Fruit fly (Drosophila melanogaster) whole organism, embryonic: ENCODE measurements around the gene Hf.
A peak's percentile ranks its signal among the peaks of the same experiment; 100 is the strongest.

Source experiments
- Atf6 ChIP-seq: fragments of 200-800 bp; sonication (Bioruptor generic); IDR thresholded peaks from 2 replicates; pipeline ENCODE4 v1.3.6; 2022; ENCODE audit warnings: missing biosample characterization, missing genetic modification characterization
- BtbVII ChIP-seq: fragments of 200-800 bp; sonication (Bioruptor generic); optimal IDR thresholded peaks from 3 replicates; lab custom pipeline; 2017; ENCODE audit warnings: missing biosample characterization, mild to moderate bottlenecking, missing genetic modification characterization
- CG10209 ChIP-seq: fragments of 200-800 bp; sonication (Bioruptor generic); optimal IDR thresholded peaks from 3 replicates; lab custom pipeline; 2017; ENCODE audit warnings: missing biosample characterization, mild to moderate bottlenecking, missing genetic modification characterization, missing genetic modification reagents
- CG10431 ChIP-seq: fragments of 200-800 bp; sonication (Bioruptor generic); optimal IDR thresholded peaks from 3 replicates; lab custom pipeline; 2018; ENCODE audit warnings: missing biosample characterization, mild to moderate bottlenecking, missing genetic modification characterization
- CG10462 ChIP-seq: fragments of 200-800 bp; sonication (Bioruptor generic); optimal IDR thresholded peaks from 2 replicates; lab custom pipeline; 2016; ENCODE audit warnings: missing biosample characterization, missing genetic modification characterization
- CG10565 ChIP-seq: fragments of 200-800 bp; sonication (Bioruptor generic); optimal IDR thresholded peaks from 3 replicates; lab custom pipeline; 2016; ENCODE audit warnings: missing biosample characterization, mild to moderate bottlenecking, missing genetic modification characterization
- CG12155 ChIP-seq: fragments of 200-800 bp; sonication (Bioruptor generic); optimal IDR thresholded peaks from 3 replicates; lab custom pipeline; 2016; ENCODE audit warnings: missing biosample characterization, missing genetic modification characterization
- CG12391 ChIP-seq: fragments of 200-800 bp; sonication (Bioruptor generic); optimal IDR thresholded peaks from 3 replicates; lab custom pipeline; 2018; ENCODE audit warnings: missing biosample characterization, mild to moderate bottlenecking, missing genetic modification characterization, moderate library complexity
- CG13624 ChIP-seq: fragments of 200-800 bp; sonication (Bioruptor generic); optimal IDR thresholded peaks from 2 replicates; lab custom pipeline; 2016; ENCODE audit warnings: missing biosample characterization, missing genetic modification characterization
- CG14860 ChIP-seq: fragments of 200-800 bp; sonication (Bioruptor generic); IDR thresholded peaks from 3 replicates; pipeline ENCODE4 v1.3.6; 2022; ENCODE audit warnings: missing biosample characterization, missing genetic modification characterization; ENCODE audit not compliant: partially characterized antibody
- CG15011 ChIP-seq: fragments of 200-800 bp; sonication (Bioruptor generic); optimal IDR thresholded peaks from 3 replicates; lab custom pipeline; 2018; ENCODE audit warnings: missing biosample characterization, mild to moderate bottlenecking, missing genetic modification characterization
- CG2875 ChIP-seq: fragments of 200-800 bp; sonication (Bioruptor generic); optimal IDR thresholded peaks from 2 replicates; lab custom pipeline; 2017; ENCODE audit warnings: missing biosample characterization, mild to moderate bottlenecking, missing genetic modification characterization, missing genetic modification reagents
- CG30403 ChIP-seq: fragments of 200-800 bp; sonication (Bioruptor generic); optimal IDR thresholded peaks from 3 replicates; lab custom pipeline; 2016; ENCODE audit warnings: missing biosample characterization, missing genetic modification characterization
- CG6175 ChIP-seq: fragments of 200-800 bp; sonication (Bioruptor generic); IDR thresholded peaks from 3 replicates; pipeline ENCODE4 v1.3.6; 2022; ENCODE audit warnings: missing biosample characterization, missing genetic modification characterization
- CG6791 ChIP-seq: fragments of 200-800 bp; sonication (Bioruptor generic); IDR thresholded peaks from 3 replicates; pipeline ENCODE4 v1.3.6; 2022; ENCODE audit warnings: missing biosample characterization, missing genetic modification characterization; ENCODE audit not compliant: partially characterized antibody
- CG6854 ChIP-seq: fragments of 200-800 bp; sonication (Bioruptor generic); optimal IDR thresholded peaks from 3 replicates; lab custom pipeline; 2017; ENCODE audit warnings: missing biosample characterization, mild to moderate bottlenecking, missing genetic modification characterization
- CG7786 ChIP-seq: fragments of 200-800 bp; sonication (Bioruptor generic); optimal IDR thresholded peaks from 2 replicates; lab custom pipeline; 2016; ENCODE audit warnings: missing biosample characterization, missing genetic modification characterization
- CG7963 ChIP-seq: fragments of 200-800 bp; sonication (Bioruptor generic); IDR thresholded peaks from 3 replicates; pipeline ENCODE4 v1.3.6; 2022; ENCODE audit warnings: missing biosample characterization, missing genetic modification characterization; ENCODE audit not compliant: partially characterized antibody
- CG9797 ChIP-seq: fragments of 200-800 bp; sonication (Bioruptor generic); optimal IDR thresholded peaks from 3 replicates; lab custom pipeline; 2018; ENCODE audit warnings: missing biosample characterization, mild to moderate bottlenecking, missing genetic modification characterization
- CTCF ChIP-seq: fragments of 200-800 bp; sonication (Bioruptor generic); optimal IDR thresholded peaks from 2 replicates; lab custom pipeline; 2017; ENCODE audit warnings: missing biosample characterization, mild to moderate bottlenecking, missing genetic modification characterization, moderate library complexity
- Chrac-16 ChIP-seq: fragments of 200-800 bp; sonication (Bioruptor generic); optimal IDR thresholded peaks from 3 replicates; lab custom pipeline; 2016; ENCODE audit warnings: missing biosample characterization, missing genetic modification characterization
- CkIIα-i1 ChIP-seq: fragments of 200-800 bp; sonication (Bioruptor generic); IDR thresholded peaks from 2 replicates; pipeline ENCODE4 v1.3.6; 2022; ENCODE audit warnings: missing biosample characterization, missing genetic modification characterization
- D ChIP-seq, 2 experiments: fragments of 200-800 bp in 1 of 2; fragments of >200 bp in 1 of 2; sonication (Bioruptor generic) in 1 of 2; optimal IDR thresholded peaks; 2 replicates in 1 of 2; 3 replicates in 1 of 2; lab custom pipeline; 2017; ENCODE audit warnings: mild to moderate bottlenecking in 1 of 2, missing biosample characterization in 1 of 2, missing genetic modification characterization in 1 of 2, missing genetic modification reagents in 1 of 2
- Deaf1 ChIP-seq: fragments of 200-800 bp; optimal IDR thresholded peaks from 3 replicates; lab custom pipeline; 2019; ENCODE audit warnings: missing biosample characterization, mild to moderate bottlenecking, missing genetic modification characterization, moderate library complexity
- Dll ChIP-seq: fragments of 200-800 bp; sonication (Bioruptor generic); IDR thresholded peaks from 4 replicates; pipeline ENCODE4 v1.3.6; 2022; ENCODE audit warnings: missing biosample characterization, missing genetic modification characterization; ENCODE audit not compliant: partially characterized antibody
- Doc2 ChIP-seq: fragments of 200-800 bp; sonication (Bioruptor generic); IDR thresholded peaks from 2 replicates; pipeline ENCODE4 v1.3.6; 2022; ENCODE audit warnings: missing biosample characterization, missing genetic modification characterization
- Ets65A ChIP-seq: fragments of 200-800 bp; sonication (Bioruptor generic); peaks from one replicate; lab custom pipeline; 2016; ENCODE audit warnings: missing biosample characterization, missing genetic modification characterization
- Gug ChIP-seq: fragments of 200-800 bp; sonication (Bioruptor generic); IDR thresholded peaks from 4 replicates; pipeline ENCODE4 v1.3.6; 2022; ENCODE audit warnings: missing biosample characterization, missing genetic modification characterization
- Hr78 ChIP-seq, 2 experiments: fragments of 200-800 bp in 1 of 2; fragments of >200 bp in 1 of 2; sonication (Bioruptor generic) in 1 of 2; optimal IDR thresholded peaks; 2 replicates each; lab custom pipeline; 2017 to 2019; ENCODE audit warnings: missing biosample characterization in 2 of 2, missing genetic modification characterization in 2 of 2, mild to moderate bottlenecking in 1 of 2, moderate library complexity in 1 of 2
- Hsf ChIP-seq: fragments of 200-800 bp; sonication (Bioruptor generic); optimal IDR thresholded peaks from 3 replicates; lab custom pipeline; 2016; ENCODE audit warnings: missing biosample characterization, missing genetic modification characterization
- Oli ChIP-seq: fragments of 200-800 bp; sonication (Bioruptor generic); optimal IDR thresholded peaks from 2 replicates; lab custom pipeline; 2018; ENCODE audit warnings: missing biosample characterization, mild to moderate bottlenecking, missing genetic modification characterization, moderate library complexity
- bsh ChIP-seq, 2 experiments: fragments of 200-800 bp; sonication (Bioruptor generic); optimal IDR thresholded peaks; 2 replicates each; lab custom pipeline; 2017 to 2018; ENCODE audit warnings: mild to moderate bottlenecking in 2 of 2, missing biosample characterization in 2 of 2, missing genetic modification characterization in 2 of 2, moderate library complexity in 1 of 2
- cas ChIP-seq: fragments of 200-800 bp; sonication (Bioruptor generic); IDR thresholded peaks from 2 replicates; pipeline ENCODE4 v1.3.6; 2022; ENCODE audit warnings: missing biosample characterization, missing genetic modification characterization
- dan ChIP-seq: fragments of 200-800 bp; sonication (Bioruptor generic); IDR thresholded peaks from 2 replicates; pipeline ENCODE4 v1.3.6; 2022; ENCODE audit warnings: missing biosample characterization, missing genetic modification characterization
- eyg ChIP-seq: fragments of 200-800 bp; sonication (Bioruptor generic); optimal IDR thresholded peaks from 3 replicates; lab custom pipeline; 2016; ENCODE audit warnings: missing biosample characterization, missing genetic modification characterization
- hbn ChIP-seq: fragments of 200-800 bp; sonication (Bioruptor generic); IDR thresholded peaks from 2 replicates; pipeline ENCODE4 v1.3.6; 2022; ENCODE audit warnings: missing biosample characterization, missing genetic modification characterization; ENCODE audit not compliant: partially characterized antibody
- jigr1 ChIP-seq: fragments of 200-800 bp; sonication (Bioruptor generic); IDR thresholded peaks from 3 replicates; pipeline ENCODE4 v1.3.6; 2022; ENCODE audit warnings: missing biosample characterization, missing genetic modification characterization
- ken ChIP-seq: fragments of 200-800 bp; sonication (Bioruptor generic); IDR thresholded peaks from 3 replicates; pipeline ENCODE4 v1.3.6; 2022; ENCODE audit warnings: missing biosample characterization, missing genetic modification characterization
- kni ChIP-seq: fragments of 200-800 bp; sonication (Bioruptor generic); optimal IDR thresholded peaks from 3 replicates; lab custom pipeline; 2017; ENCODE audit warnings: mild to moderate bottlenecking, missing biosample characterization, missing genetic modification reagents, missing genetic modification characterization
- lmd ChIP-seq: fragments of 200-800 bp; sonication (Bioruptor generic); IDR thresholded peaks from 2 replicates; pipeline ENCODE4 v1.3.6; 2022; ENCODE audit warnings: missing biosample characterization, missing genetic modification characterization
- p53 ChIP-seq: fragments of 200-800 bp; sonication (Bioruptor generic); optimal IDR thresholded peaks from 2 replicates; lab custom pipeline; 2016; ENCODE audit warnings: missing biosample characterization, missing genetic modification characterization
- pnt ChIP-seq: fragments of 200-800 bp; sonication (Bioruptor generic); optimal IDR thresholded peaks from 3 replicates; lab custom pipeline; 2016; ENCODE audit warnings: missing biosample characterization, missing genetic modification characterization
- pum ChIP-seq: fragments of 200-800 bp; sonication (Bioruptor generic); optimal IDR thresholded peaks from 2 replicates; lab custom pipeline; 2016; ENCODE audit warnings: missing biosample characterization, missing genetic modification characterization
- sens-2 ChIP-seq: fragments of 200-800 bp; sonication (Bioruptor generic); IDR thresholded peaks from 2 replicates; pipeline ENCODE4 v1.3.6; 2022; ENCODE audit warnings: missing biosample characterization, missing genetic modification characterization
- tap ChIP-seq: fragments of 200-800 bp; optimal IDR thresholded peaks from 3 replicates; lab custom pipeline; 2019; ENCODE audit warnings: missing biosample characterization, mild to moderate bottlenecking, missing genetic modification characterization, moderate library complexity
- ttk ChIP-seq: fragments of 200-800 bp; sonication (Bioruptor generic); IDR thresholded peaks from 2 replicates; pipeline ENCODE4 v2.1.2; 2022; ENCODE audit warnings: missing biosample characterization, missing genetic modification characterization
- tx ChIP-seq: fragments of 200-800 bp; sonication (Bioruptor generic); optimal IDR thresholded peaks from 2 replicates; lab custom pipeline; 2016; ENCODE audit warnings: missing biosample characterization, missing genetic modification characterization
- unpg ChIP-seq: fragments of 200-800 bp; sonication (Bioruptor generic); optimal IDR thresholded peaks from 3 replicates; lab custom pipeline; 2018; ENCODE audit warnings: missing biosample characterization, mild to moderate bottlenecking, missing genetic modification characterization, moderate library complexity
- z ChIP-seq: fragments of 200-800 bp; sonication (Bioruptor generic); IDR thresholded peaks from 3 replicates; pipeline ENCODE4 v1.3.6; 2022; ENCODE audit warnings: missing biosample characterization, missing genetic modification characterization
- zfh2 ChIP-seq: fragments of 200-800 bp; sonication (Bioruptor generic); optimal IDR thresholded peaks from 2 replicates; lab custom pipeline; 2016; ENCODE audit warnings: missing biosample characterization, missing genetic modification characterization

Hf gene

dm6 chr2L:19935085-19935846 lies 32.2 kb downstream of the Hf start (continued):
- TF ChIP-seq CG7963 (GFP tag; lab: Robert Waterston, UW): no peak
- TF ChIP-seq Oli (tag; lab: Kevin White, UChicago): no peak
- 0 out of 3 replicates have a peak, but pooled peaks have one; percentile 24 for TF ChIP-seq CG14860 (GFP tag; lab: Robert Waterston, UW)
- peak in 1 of 2 experiments; percentile 52 for TF ChIP-seq Hr78 (GFP tag; optimal IDR thresholded peaks at IDR 0.05; lab: Kevin White, UChicago)
- no peak for TF ChIP-seq Ets65A
- no peak for TF ChIP-seq Dll
- peak; percentile 77 for TF ChIP-seq CG6791 (GFP tag; lab: Robert Waterston, UW)
- TF ChIP-seq ken: no peak
- no peak for TF ChIP-seq CG12155 (GFP tag; lab: Kevin White, UChicago)
- TF ChIP-seq CG2875 (GFP tag; lab: Kevin White, UChicago): no peak
- peak; percentile 52; the same call in 1 of the 2 replicates for TF ChIP-seq Atf6 (GFP tag; lab: Robert Waterston, UW)
- TF ChIP-seq CG13624 (GFP tag; lab: Kevin White, UChicago): no peak
- TF ChIP-seq pnt (GFP tag; lab: Kevin White, UChicago): no peak
- no peak for TF ChIP-seq CG7786 (GFP tag; lab: Kevin White, UChicago)
- no peak for TF ChIP-seq CG30403 (GFP tag; lab: Kevin White, UChicago)
- no peak for TF ChIP-seq ttk (GFP tag; lab: Robert Waterston, UW)
- TF ChIP-seq CG12391 (tag; lab: Kevin White, UChicago): no peak
- no peak for TF ChIP-seq unpg (GFP tag; lab: Kevin White, UChicago)
- no peak for TF ChIP-seq Doc2 (GFP tag; lab: Robert Waterston, UW)
- peak; percentile 4 for TF ChIP-seq zfh2
- no peak for TF ChIP-seq CG10565 (GFP tag; lab: Kevin White, UChicago)
- TF ChIP-seq tx (GFP tag; lab: Kevin White, UChicago): no peak
- TF ChIP-seq CG15011 (GFP tag; lab: Kevin White, UChicago): no peak
- peak; percentile 68; the same call in 2 of the 3 replicates for TF ChIP-seq z (GFP tag; lab: Robert Waterston, UW)
- no peak for TF ChIP-seq eyg (GFP tag; lab: Kevin White, UChicago)
- peak; percentile 99 for TF ChIP-seq Deaf1 (tag; lab: Kevin White, UChicago)
- TF ChIP-seq pum: no peak
- no peak for TF ChIP-seq CkIIα-i1 (GFP tag; lab: Robert Waterston, UW)
- no peak for TF ChIP-seq sens-2
- no peak for TF ChIP-seq CG9797 (GFP tag; lab: Kevin White, UChicago)
- TF ChIP-seq CG6175 (GFP tag; lab: Robert Waterston, UW): no peak
- TF ChIP-seq Chrac-16 (GFP tag; lab: Kevin White, UChicago): no peak
- peak; percentile 1 to 20 for TF ChIP-seq bsh (GFP tag; optimal IDR thresholded peaks at IDR 0.05; lab: Kevin White, UChicago)
- peak; percentile 29 for TF ChIP-seq tap (tag; lab: Kevin White, UChicago)
- TF ChIP-seq CG10209 (GFP tag; lab: Kevin White, UChicago): peak; percentile 46
- peak; percentile 40 for TF ChIP-seq CG6854 (GFP tag; lab: Kevin White, UChicago)
- 0 out of 2 replicates have a peak, but pooled peaks have one; percentile 14 for TF ChIP-seq cas
- TF ChIP-seq dan (GFP tag; lab: Robert Waterston, UW): no peak
- TF ChIP-seq BtbVII: no peak
- no peak for TF ChIP-seq Hsf (GFP tag; lab: Kevin White, UChicago)
- no peak for TF ChIP-seq lmd (GFP tag; lab: Robert Waterston, UW)
- no peak for TF ChIP-seq p53 (GFP tag; lab: Kevin White, UChicago)
- no peak for TF ChIP-seq CG10431 (GFP tag; lab: Kevin White, UChicago)
- TF ChIP-seq kni: peak; percentile 50
- no peak for TF ChIP-seq D (optimal IDR thresholded peaks at IDR 0.05; lab: Kevin White, UChicago)
- no peak for TF ChIP-seq D (GFP tag; optimal IDR thresholded peaks at IDR 0.05; lab: Kevin White, UChicago)
- TF ChIP-seq CG10462 (GFP tag; lab: Kevin White, UChicago): no peak
- no peak for TF ChIP-seq hbn (GFP tag; lab: Robert Waterston, UW)
- no peak for TF ChIP-seq CTCF
- no peak for TF ChIP-seq jigr1 (GFP tag; lab: Robert Waterston, UW)
- TF ChIP-seq Gug: no peak; the same call in 3 of the 4 replicates
